Fruit fly (Drosophila melanogaster) whole organism, embryonic: ENCODE measurements around the gene grim.

ENCODE experiments used
- CG10321 ChIP-seq: fragments of 200-800 bp; sonication (Bioruptor generic); IDR thresholded peaks from 2 replicates; pipeline ENCODE4 v1.3.6; 2022; ENCODE audit warnings: missing biosample characterization, missing genetic modification characterization
- CG10959 ChIP-seq: fragments of 200-800 bp; sonication (Bioruptor generic); IDR thresholded peaks from 2 replicates; pipeline ENCODE4 v1.3.6; 2022; ENCODE audit warnings: missing biosample characterization, missing genetic modification characterization
- CG11456 ChIP-seq: fragments of 200-800 bp; sonication (Bioruptor generic); IDR thresholded peaks from 3 replicates; pipeline ENCODE4 v1.3.6; 2022; ENCODE audit warnings: missing biosample characterization, missing genetic modification characterization
- CG12104 ChIP-seq: fragments of 200-800 bp; sonication (Bioruptor generic); optimal IDR thresholded peaks from 3 replicates; lab custom pipeline; 2016; ENCODE audit warnings: missing biosample characterization, missing genetic modification characterization
- CG12219 ChIP-seq: fragments of 200-800 bp; sonication (Bioruptor generic); optimal IDR thresholded peaks from 3 replicates; lab custom pipeline; 2018; ENCODE audit warnings: missing biosample characterization, mild to moderate bottlenecking, missing genetic modification characterization
- CG13424 ChIP-seq: fragments of 200-800 bp; sonication (Bioruptor generic); optimal IDR thresholded peaks from 2 replicates; lab custom pipeline; 2019; ENCODE audit warnings: missing biosample characterization, mild to moderate bottlenecking, missing genetic modification characterization, moderate library complexity
- CG14860 ChIP-seq: fragments of 200-800 bp; sonication (Bioruptor generic); IDR thresholded peaks from 3 replicates; pipeline ENCODE4 v1.3.6; 2022; ENCODE audit warnings: missing biosample characterization, missing genetic modification characterization; ENCODE audit not compliant: partially characterized antibody
- CG2202 ChIP-seq: fragments of 200-800 bp; sonication (Bioruptor generic); optimal IDR thresholded peaks from 2 replicates; lab custom pipeline; 2018; ENCODE audit warnings: missing biosample characterization, mild to moderate bottlenecking, missing genetic modification characterization
- CG2712 ChIP-seq: fragments of 200-800 bp; optimal IDR thresholded peaks from 3 replicates; lab custom pipeline; 2019; ENCODE audit warnings: missing biosample characterization, mild to moderate bottlenecking, missing genetic modification characterization, moderate library complexity
- CG30431 ChIP-seq: fragments of 200-800 bp; sonication (Bioruptor generic); optimal IDR thresholded peaks from 2 replicates; lab custom pipeline; 2017; ENCODE audit warnings: missing biosample characterization, missing genetic modification characterization
- CG33557 ChIP-seq: fragments of 200-800 bp; sonication (Bioruptor generic); optimal IDR thresholded peaks from 2 replicates; lab custom pipeline; 2019; ENCODE audit warnings: missing biosample characterization, mild to moderate bottlenecking, missing genetic modification characterization, moderate library complexity
- CG34422 ChIP-seq: fragments of 200-800 bp; sonication (Bioruptor generic); IDR thresholded peaks from 3 replicates; pipeline ENCODE4 v1.3.6; 2022; ENCODE audit warnings: missing biosample characterization, missing genetic modification characterization
- CG3847 ChIP-seq: fragments of 200-800 bp; sonication (Bioruptor generic); IDR thresholded peaks from 2 replicates; pipeline ENCODE4 v1.3.6; 2022; ENCODE audit warnings: missing biosample characterization, missing genetic modification characterization
- CG6689 ChIP-seq: fragments of 200-800 bp; sonication (Bioruptor generic); IDR thresholded peaks from 2 replicates; pipeline ENCODE4 v1.3.6; 2022; ENCODE audit warnings: missing biosample characterization, missing genetic modification characterization
- CG7271 ChIP-seq: fragments of 200-800 bp; sonication (Bioruptor generic); optimal IDR thresholded peaks from 2 replicates; lab custom pipeline; 2018; ENCODE audit warnings: missing biosample characterization, mild to moderate bottlenecking, missing genetic modification characterization, moderate library complexity
- CG7556 ChIP-seq: fragments of 200-800 bp; sonication (Bioruptor generic); optimal IDR thresholded peaks from 2 replicates; lab custom pipeline; 2017; ENCODE audit warnings: missing biosample characterization, mild to moderate bottlenecking, missing genetic modification characterization
- CG7745 ChIP-seq: fragments of 200-800 bp; sonication (Bioruptor generic); optimal IDR thresholded peaks from 2 replicates; lab custom pipeline; 2018; ENCODE audit warnings: missing biosample characterization, mild to moderate bottlenecking, missing genetic modification characterization, moderate library complexity
- CG8944 ChIP-seq: fragments of 200-800 bp; sonication (Bioruptor generic); optimal IDR thresholded peaks from 3 replicates; lab custom pipeline; 2016; ENCODE audit warnings: missing biosample characterization, missing genetic modification characterization
- CG9215 ChIP-seq: fragments of 200-800 bp; sonication (Bioruptor generic); IDR thresholded peaks from 2 replicates; pipeline ENCODE4 v1.3.6; 2022; ENCODE audit warnings: missing biosample characterization, missing genetic modification characterization
- Doc2 ChIP-seq: fragments of 200-800 bp; sonication (Bioruptor generic); IDR thresholded peaks from 2 replicates; pipeline ENCODE4 v1.3.6; 2022; ENCODE audit warnings: missing biosample characterization, missing genetic modification characterization
- Eip74EF ChIP-seq, 2 experiments: fragments of 200-800 bp in 1 of 2; fragments of >200 bp in 1 of 2; sonication (Bioruptor generic) in 1 of 2; optimal IDR thresholded peaks; 2 replicates each; lab custom pipeline; 2017 to 2019; ENCODE audit warnings: missing biosample characterization in 2 of 2, missing genetic modification characterization in 2 of 2, mild to moderate bottlenecking in 1 of 2, moderate library complexity in 1 of 2
- Hr51 ChIP-seq, 2 experiments: fragments of 200-800 bp; sonication (Bioruptor generic); optimal IDR thresholded peaks; 2 replicates in 1 of 2; 3 replicates in 1 of 2; lab custom pipeline; 2016 to 2018; ENCODE audit warnings: missing biosample characterization in 2 of 2, missing genetic modification characterization in 2 of 2, mild to moderate bottlenecking in 1 of 2, moderate library complexity in 1 of 2
- Lpt ChIP-seq: fragments of >200 bp; optimal IDR thresholded peaks from 2 replicates; lab custom pipeline; 2018; ENCODE audit warnings: missing biosample characterization, missing genetic modification characterization
- MTF-1 ChIP-seq: fragments of 200-800 bp; sonication (Bioruptor generic); optimal IDR thresholded peaks from 2 replicates; lab custom pipeline; 2018; ENCODE audit warnings: missing biosample characterization, mild to moderate bottlenecking, missing genetic modification characterization, borderline replicate concordance
- Max ChIP-seq: fragments of 200-800 bp; sonication (Bioruptor generic); optimal IDR thresholded peaks from 2 replicates; lab custom pipeline; 2016; ENCODE audit warnings: missing biosample characterization, mild to moderate bottlenecking, missing genetic modification characterization
- Meics ChIP-seq: fragments of 200-800 bp; sonication (Bioruptor generic); optimal IDR thresholded peaks from 2 replicates; lab custom pipeline; 2017; ENCODE audit warnings: missing biosample characterization, mild to moderate bottlenecking, missing genetic modification characterization
- Oaz ChIP-seq: fragments of 200-800 bp; sonication (Bioruptor generic); IDR thresholded peaks from 2 replicates; pipeline ENCODE4 v1.3.6; 2022; ENCODE audit warnings: missing biosample characterization, missing genetic modification characterization
- Pdp1 ChIP-seq, 2 experiments: fragments of 200-800 bp; sonication (Bioruptor generic); optimal IDR thresholded peaks; 3 replicates each; lab custom pipeline; 2016; ENCODE audit warnings: missing biosample characterization in 2 of 2, missing genetic modification characterization in 2 of 2, mild to moderate bottlenecking in 1 of 2, moderate library complexity in 1 of 2
- Sox102F ChIP-seq: fragments of 200-800 bp; sonication (Bioruptor generic); optimal IDR thresholded peaks from 2 replicates; lab custom pipeline; 2018; ENCODE audit warnings: missing biosample characterization, mild to moderate bottlenecking, missing genetic modification characterization, moderate library complexity
- Spps ChIP-seq: fragments of 200-800 bp; sonication (Bioruptor generic); optimal IDR thresholded peaks from 2 replicates; lab custom pipeline; 2018; ENCODE audit warnings: missing biosample characterization, mild to moderate bottlenecking, missing genetic modification characterization
- Sry-β ChIP-seq: fragments of 200-800 bp; sonication (Bioruptor generic); optimal IDR thresholded peaks from 2 replicates; lab custom pipeline; 2018; ENCODE audit warnings: missing biosample characterization, mild to moderate bottlenecking, missing genetic modification characterization, moderate library complexity
- Tbp ChIP-seq: fragments of >200 bp; optimal IDR thresholded peaks from 2 replicates; lab custom pipeline; 2018; ENCODE audit warnings: missing biosample characterization, missing genetic modification characterization
- bbx ChIP-seq: fragments of 200-800 bp; sonication (Bioruptor generic); IDR thresholded peaks from 2 replicates; pipeline ENCODE4 v1.3.6; 2022; ENCODE audit warnings: missing biosample characterization, missing genetic modification characterization; ENCODE audit not compliant: partially characterized antibody
- bigmax ChIP-seq: fragments of 200-800 bp; sonication (Bioruptor generic); optimal IDR thresholded peaks from 2 replicates; lab custom pipeline; 2018; ENCODE audit warnings: missing biosample characterization, mild to moderate bottlenecking, missing genetic modification characterization
- bsh ChIP-seq, 2 experiments: fragments of 200-800 bp; sonication (Bioruptor generic); optimal IDR thresholded peaks; 2 replicates each; lab custom pipeline; 2017 to 2018; ENCODE audit warnings: mild to moderate bottlenecking in 2 of 2, missing biosample characterization in 2 of 2, missing genetic modification characterization in 2 of 2, moderate library complexity in 1 of 2
- btn ChIP-seq: fragments of 200-800 bp; sonication (Bioruptor generic); optimal IDR thresholded peaks from 2 replicates; lab custom pipeline; 2016; ENCODE audit warnings: missing biosample characterization, missing genetic modification characterization
- dysf ChIP-seq: fragments of 200-800 bp; sonication (Bioruptor generic); IDR thresholded peaks from 3 replicates; pipeline ENCODE4 v1.3.6; 2022; ENCODE audit warnings: missing biosample characterization, missing genetic modification characterization
- eyg ChIP-seq: fragments of 200-800 bp; sonication (Bioruptor generic); optimal IDR thresholded peaks from 3 replicates; lab custom pipeline; 2016; ENCODE audit warnings: missing biosample characterization, missing genetic modification characterization
- fd3F ChIP-seq: fragments of 200-800 bp; sonication (Bioruptor generic); optimal IDR thresholded peaks from 2 replicates; lab custom pipeline; 2018; ENCODE audit warnings: missing biosample characterization, mild to moderate bottlenecking, missing genetic modification characterization, moderate library complexity
- gcm ChIP-seq: fragments of 200-800 bp; sonication (Bioruptor generic); optimal IDR thresholded peaks from 2 replicates; lab custom pipeline; 2019; ENCODE audit warnings: missing biosample characterization, mild to moderate bottlenecking, missing genetic modification characterization, moderate library complexity
- grn ChIP-seq: fragments of 200-800 bp; sonication (Bioruptor generic); optimal IDR thresholded peaks from 3 replicates; lab custom pipeline; 2017; ENCODE audit warnings: missing biosample characterization, missing genetic modification characterization
- inv ChIP-seq: fragments of 200-800 bp; sonication (Bioruptor generic); IDR thresholded peaks from 2 replicates; pipeline ENCODE4 v1.3.6; 2022; ENCODE audit warnings: missing biosample characterization, missing genetic modification characterization; ENCODE audit not compliant: partially characterized antibody
- klu ChIP-seq: fragments of 200-800 bp; sonication (Bioruptor generic); IDR thresholded peaks from 2 replicates; pipeline ENCODE4 v1.3.6; 2022; ENCODE audit warnings: missing biosample characterization, missing genetic modification characterization
- mirr ChIP-seq: fragments of 200-800 bp; sonication (Bioruptor generic); optimal IDR thresholded peaks from 3 replicates; lab custom pipeline; 2018; ENCODE audit warnings: missing biosample characterization, mild to moderate bottlenecking, missing genetic modification characterization
- ranshi ChIP-seq: fragments of 200-800 bp; sonication (Bioruptor generic); IDR thresholded peaks from 2 replicates; pipeline ENCODE4 v1.3.6; 2022; ENCODE audit warnings: missing biosample characterization, missing genetic modification characterization
- sna ChIP-seq: fragments of 200-800 bp; sonication (Bioruptor generic); IDR thresholded peaks from 2 replicates; pipeline ENCODE4 v1.3.6; 2022; ENCODE audit warnings: missing biosample characterization, missing genetic modification characterization; ENCODE audit not compliant: partially characterized antibody
- sob ChIP-seq: fragments of 200-800 bp; sonication (Bioruptor generic); IDR thresholded peaks from 2 replicates; pipeline ENCODE4 v1.3.6; 2022; ENCODE audit warnings: missing biosample characterization, missing genetic modification characterization
- tgo ChIP-seq: fragments of 200-800 bp; sonication (Bioruptor generic); IDR thresholded peaks from 3 replicates; pipeline ENCODE4 v1.3.6; 2022; ENCODE audit warnings: missing biosample characterization, missing genetic modification characterization
- wek ChIP-seq: fragments of 200-800 bp; sonication (Bioruptor generic); optimal IDR thresholded peaks from 3 replicates; lab custom pipeline; 2018; ENCODE audit warnings: missing biosample characterization, mild to moderate bottlenecking, missing genetic modification characterization, moderate library complexity

Gene grim

dm6 chr3L:18349090-18349709, 45.0 kb upstream of the grim start (continued):
- TF ChIP-seq Eip74EF (GFP tag; optimal IDR thresholded peaks at IDR 0.05; lab: Kevin White, UChicago), result no peak
- no peak for TF ChIP-seq Sry-β (GFP tag; lab: Kevin White, UChicago)
- no peak for TF ChIP-seq Doc2 (GFP tag; lab: Robert Waterston, UW)
- no peak for TF ChIP-seq CG14860
- no peak for TF ChIP-seq sna
- no peak for TF ChIP-seq Lpt
- TF ChIP-seq CG3847, result no peak
- TF ChIP-seq grn, result peak; percentile 98
- no peak for TF ChIP-seq CG11456
- peak in 1 of 2 experiments; percentile 72 for TF ChIP-seq bsh (GFP tag; optimal IDR thresholded peaks at IDR 0.05; lab: Kevin White, UChicago)
- peak; percentile 29 for TF ChIP-seq CG30431 (GFP tag; lab: Kevin White, UChicago)
- no peak for TF ChIP-seq Meics
- no peak for TF ChIP-seq btn (GFP tag; lab: Kevin White, UChicago)
- TF ChIP-seq MTF-1 (GFP tag; lab: Kevin White, UChicago), result no peak
- peak; percentile 72 for TF ChIP-seq CG7271 (tag; lab: Kevin White, UChicago)
- TF ChIP-seq gcm (GFP tag; lab: Kevin White, UChicago), result peak; percentile 55
- peak; percentile 12 for TF ChIP-seq Sox102F (GFP tag; lab: Kevin White, UChicago)
- TF ChIP-seq CG33557 (GFP tag; lab: Kevin White, UChicago), result peak; percentile 62
- TF ChIP-seq bigmax (GFP tag; lab: Kevin White, UChicago), result no peak
- TF ChIP-seq eyg (GFP tag; lab: Kevin White, UChicago), result no peak
- no peak for TF ChIP-seq CG7745
- no peak for TF ChIP-seq wek
- TF ChIP-seq fd3F (GFP tag; lab: Kevin White, UChicago), result no peak
- TF ChIP-seq dysf (GFP tag; lab: Robert Waterston, UW), result no peak
- TF ChIP-seq CG6689 (GFP tag; lab: Robert Waterston, UW), result peak; percentile 64
- TF ChIP-seq CG10959 (GFP tag; lab: Robert Waterston, UW), result peak; percentile 58
- TF ChIP-seq CG13424 (tag; lab: Kevin White, UChicago), result peak; percentile 28
- peak; percentile 56 for TF ChIP-seq CG2202 (tag; lab: Kevin White, UChicago)
- no peak for TF ChIP-seq Hr51 (GFP tag; optimal IDR thresholded peaks at IDR 0.05; lab: Kevin White, UChicago)
- no peak for TF ChIP-seq Oaz (GFP tag; lab: Robert Waterston, UW)
- no peak for TF ChIP-seq CG8944 (GFP tag; lab: Kevin White, UChicago)
- no peak for TF ChIP-seq Max (GFP tag; lab: Kevin White, UChicago)
- TF ChIP-seq CG9215 (GFP tag; lab: Robert Waterston, UW), result no peak
- TF ChIP-seq sob, result no peak
- no peak for TF ChIP-seq CG10321
- TF ChIP-seq klu (GFP tag; lab: Robert Waterston, UW), result no peak
- TF ChIP-seq mirr (GFP tag; lab: Kevin White, UChicago), result no peak
- peak; percentile 33; the same call in 1 of the 3 replicates for TF ChIP-seq tgo (GFP tag; lab: Robert Waterston, UW)
- TF ChIP-seq Spps (tag; lab: Kevin White, UChicago), result peak; percentile 47
- TF ChIP-seq Tbp, result no peak
- peak; percentile 26; the same call in 1 of the 3 replicates for TF ChIP-seq CG34422 (GFP tag; lab: Robert Waterston, UW)
- no peak for TF ChIP-seq inv (GFP tag; lab: Robert Waterston, UW)
- no peak for TF ChIP-seq CG12219 (GFP tag; lab: Kevin White, UChicago)
- TF ChIP-seq CG2712 (tag; lab: Kevin White, UChicago), result peak; percentile 83
- TF ChIP-seq bbx, result no peak
- no peak for TF ChIP-seq CG7556 (GFP tag; lab: Kevin White, UChicago)
- TF ChIP-seq CG12104, result no peak
- no peak for TF ChIP-seq Pdp1 (GFP tag; optimal IDR thresholded peaks at IDR 0.05; lab: Kevin White, UChicago)
- 0 out of 2 replicates have a peak, but pooled peaks have one; percentile 10 for TF ChIP-seq ranshi (GFP tag; lab: Robert Waterston, UW)
